Fruit fly (Drosophila melanogaster): ENCODE measurements around the gene Seipin.

DNA sequence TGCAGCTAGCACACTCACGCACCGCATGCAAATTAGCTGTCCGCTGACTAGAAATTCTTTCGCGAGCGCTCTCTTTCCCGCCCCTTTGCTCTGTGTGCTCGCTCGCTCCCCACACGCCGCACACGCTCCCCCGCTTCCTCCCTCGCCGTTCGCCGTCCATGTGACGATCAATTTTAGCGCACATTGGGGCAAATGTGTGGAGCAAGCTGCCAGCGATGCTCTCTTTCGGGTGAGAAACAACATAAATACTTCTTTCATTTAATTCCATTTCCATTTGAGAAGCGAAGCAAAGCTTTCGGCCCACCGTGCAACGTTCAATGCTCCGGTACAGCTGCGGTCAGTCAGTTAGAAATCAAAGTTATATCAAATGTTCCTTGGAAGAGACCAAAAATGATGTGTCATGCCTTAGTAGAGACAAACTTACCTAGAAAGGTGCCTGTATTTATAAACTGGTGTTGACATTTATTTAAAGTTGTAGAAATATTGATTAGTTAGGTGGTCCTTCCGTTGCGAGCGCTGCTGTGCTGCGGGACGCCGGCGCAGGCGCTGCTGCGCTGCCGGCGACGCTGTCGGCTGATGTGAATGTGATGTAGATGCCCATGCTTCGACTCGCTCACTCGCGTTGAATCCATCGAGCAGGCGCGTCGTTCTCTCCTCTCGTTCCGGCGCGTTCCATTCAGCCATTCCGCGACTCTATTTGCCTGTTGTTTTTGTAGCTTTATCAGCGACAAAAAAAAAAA lies 26.6 kb downstream of the Seipin start:
- TF ChIP-seq Ets96B (tag; optimal IDR thresholded peaks at IDR 0.05) = peak; percentile 97
- peak; percentile 99 for TF ChIP-seq CG32006 (GFP tag; optimal IDR thresholded peaks at IDR 0.05)
- peak; percentile 98 for TF ChIP-seq Eip75B (GFP tag; optimal IDR thresholded peaks at IDR 0.05)
- TF ChIP-seq CG6854 (GFP tag; optimal IDR thresholded peaks at IDR 0.05) = peak; percentile 97
- peak; percentile 94 to 97 for TF ChIP-seq salr (GFP tag; optimal IDR thresholded peaks at IDR 0.05)
- TF ChIP-seq CG6163 (GFP tag; IDR thresholded peaks at IDR 0.05) = peak; percentile 98
- TF ChIP-seq Hr39 (GFP tag; optimal IDR thresholded peaks at IDR 0.05) = peak; percentile 99
- TF ChIP-seq CG11294 (GFP tag; IDR thresholded peaks at IDR 0.05) = peak; percentile 96
- TF ChIP-seq Gug (GFP tag; IDR thresholded peaks at IDR 0.05) = peak; percentile 95

Data from whole organism, prepupa.